Worm (Caenorhabditis elegans) whole organism, L2 larva: ENCODE measurements around the gene ocr-3.

Source experiments
- R02D3.7 ChIP-seq: fragments of 150-350 bp; optimal IDR thresholded peaks from 2 replicates; lab custom pipeline; 2014; ENCODE audit warnings: missing biosample characterization, missing genetic modification characterization
- aly-2 ChIP-seq: fragments of 150-350 bp; optimal IDR thresholded peaks from 2 replicates; lab custom pipeline; 2014; ENCODE audit warnings: missing biosample characterization, missing genetic modification characterization
- ceh-16 ChIP-seq: fragments of 150-350 bp; optimal IDR thresholded peaks from 2 replicates; lab custom pipeline; 2014; ENCODE audit warnings: missing biosample characterization, missing genetic modification characterization
- egl-27 ChIP-seq: sonication (generic microtip); optimal IDR thresholded peaks from 3 replicates; lab custom pipeline; 2017; ENCODE audit warnings: missing biosample characterization, missing genetic modification reagents, missing genetic modification characterization
- elt-3 ChIP-seq: sonication (generic microtip); optimal IDR thresholded peaks from 2 replicates; lab custom pipeline; 2017; ENCODE audit warnings: missing biosample characterization, missing genetic modification characterization
- fos-1 ChIP-seq: fragments of 150-350 bp; optimal IDR thresholded peaks from 2 replicates; lab custom pipeline; 2014; ENCODE audit warnings: missing biosample characterization, missing genetic modification characterization
- nhr-10 ChIP-seq: sonication (generic microtip); optimal IDR thresholded peaks from 2 replicates; lab custom pipeline; 2017; ENCODE audit warnings: missing biosample characterization, missing genetic modification characterization
- sma-9 ChIP-seq, 2 experiments: fragments of 150-350 bp in 1 of 2; sonication (generic microtip) in 1 of 2; optimal IDR thresholded peaks; 2 replicates each; lab custom pipeline; 2014 to 2016; ENCODE audit warnings: missing genetic modification characterization in 2 of 2, mild to moderate bottlenecking in 1 of 2, missing biosample characterization in 1 of 2, missing compliant biosample characterization in 1 of 2, missing genetic modification reagents in 1 of 2, moderate library complexity in 1 of 2
- unc-39 ChIP-seq: fragments of 150-350 bp; optimal IDR thresholded peaks from 2 replicates; lab custom pipeline; 2014; ENCODE audit warnings: missing biosample characterization, missing genetic modification characterization
- unc-62 ChIP-seq: fragments of 150-350 bp; optimal IDR thresholded peaks from 2 replicates; lab custom pipeline; 2014; ENCODE audit warnings: missing biosample characterization, missing genetic modification reagents, missing genetic modification characterization

- TF ChIP-seq unc-62 (no peak), fos-1 (tag; lab: Kevin White, UChicago) (no peak), aly-2 (tag; lab: Kevin White, UChicago) (no peak), egl-27 (tag; lab: Kevin White, UChicago) (no peak), R02D3.7 (no peak), sma-9 (GFP tag; optimal IDR thresholded peaks at IDR 0.05; lab: Kevin White, UChicago) (no peak), sma-9 (tag; optimal IDR thresholded peaks at IDR 0.05; lab: Kevin White, UChicago) (no peak), elt-3 (tag; lab: Kevin White, UChicago) (no peak), nhr-10 (tag; lab: Kevin White, UChicago) (no peak), unc-39 (tag; lab: Kevin White, UChicago) (no peak), ceh-16 (tag; lab: Kevin White, UChicago) (no peak)
These were observed 10.7 kb upstream of the ocr-3 start for ce11 chrX:15157854-15158253.
